Worm (Caenorhabditis elegans) whole organism, late embryonic: ENCODE results near the gene W09C2.7.

Experiments used
- C08G9.2 ChIP-seq: sonication (generic microtip); optimal IDR thresholded peaks from 2 replicates; lab custom pipeline; 2016; ENCODE audit warnings: mild to moderate bottlenecking, missing genetic modification characterization, moderate library complexity, missing compliant biosample characterization
- K02D7.2 ChIP-seq: sonication (generic microtip); optimal IDR thresholded peaks from 2 replicates; lab custom pipeline; 2017; ENCODE audit warnings: mild to moderate bottlenecking, missing genetic modification characterization, missing compliant biosample characterization
- K09A11.1 ChIP-seq: sonication (generic microtip); optimal IDR thresholded peaks from 2 replicates; lab custom pipeline; 2017; ENCODE audit warnings: antibody characterized with exemption, mild to moderate bottlenecking, missing genetic modification characterization, missing compliant biosample characterization; ENCODE audit not compliant: insufficient read depth
- T23F11.4 ChIP-seq: fragments of 200-800 bp; sonication (Bioruptor generic); optimal IDR thresholded peaks from 2 replicates; lab custom pipeline; 2018; ENCODE audit warnings: mild to moderate bottlenecking, missing genetic modification characterization, missing compliant biosample characterization
- Y22D7AL.16 ChIP-seq: sonication (generic microtip); optimal IDR thresholded peaks from 2 replicates; lab custom pipeline; 2016; ENCODE audit warnings: missing genetic modification characterization, missing compliant biosample characterization
- ceh-14 ChIP-seq: sonication (generic microtip); optimal IDR thresholded peaks from 2 replicates; lab custom pipeline; 2016; ENCODE audit warnings: missing genotype, missing genetic modification characterization, missing compliant biosample characterization
- ceh-18 ChIP-seq: sonication (generic microtip); optimal IDR thresholded peaks from 2 replicates; lab custom pipeline; 2016; ENCODE audit warnings: missing genetic modification characterization, missing compliant biosample characterization
- ceh-19 ChIP-seq: fragments of 200-800 bp; sonication (Bioruptor generic); optimal IDR thresholded peaks from 2 replicates; lab custom pipeline; 2018; ENCODE audit warnings: mild to moderate bottlenecking, missing genetic modification characterization, missing compliant biosample characterization
- ceh-24 ChIP-seq: sonication (generic microtip); optimal IDR thresholded peaks from 2 replicates; lab custom pipeline; 2016; ENCODE audit warnings: mild to moderate bottlenecking, missing genetic modification characterization, missing compliant biosample characterization
- ceh-30 ChIP-seq: fragments of 150-350 bp; optimal IDR thresholded peaks from 2 replicates; lab custom pipeline; 2014; ENCODE audit warnings: missing biosample characterization, missing genetic modification characterization
- ceh-31 ChIP-seq: sonication (generic microtip); optimal IDR thresholded peaks from 2 replicates; lab custom pipeline; 2016; ENCODE audit warnings: missing genetic modification characterization, missing compliant biosample characterization
- ceh-48 ChIP-seq: sonication (generic microtip); optimal IDR thresholded peaks from 2 replicates; lab custom pipeline; 2016; ENCODE audit warnings: missing genetic modification characterization, inconsistent platforms, missing compliant biosample characterization
- ceh-6 ChIP-seq: fragments of 200-800 bp; sonication (Bioruptor generic); optimal IDR thresholded peaks from 2 replicates; lab custom pipeline; 2018; ENCODE audit warnings: mild to moderate bottlenecking, missing genetic modification characterization, missing compliant biosample characterization
- elt-4 ChIP-seq: sonication (generic microtip); optimal IDR thresholded peaks from 2 replicates; lab custom pipeline; 2016; ENCODE audit warnings: missing genetic modification characterization, missing compliant biosample characterization
- fkh-10 ChIP-seq: fragments of 150-350 bp; optimal IDR thresholded peaks from 2 replicates; lab custom pipeline; 2014; ENCODE audit warnings: missing biosample characterization, missing genetic modification reagents, missing genetic modification characterization
- fkh-6 ChIP-seq: sonication (generic microtip); optimal IDR thresholded peaks from 2 replicates; lab custom pipeline; 2016; ENCODE audit warnings: missing genetic modification characterization, missing compliant biosample characterization
- hlh-13 ChIP-seq: fragments of 200-800 bp; sonication (Bioruptor generic); optimal IDR thresholded peaks from 2 replicates; lab custom pipeline; 2018; ENCODE audit warnings: mild to moderate bottlenecking, missing genetic modification characterization, missing compliant biosample characterization
- hlh-15 ChIP-seq: sonication (generic microtip); optimal IDR thresholded peaks from 2 replicates; lab custom pipeline; 2016; ENCODE audit warnings: missing genetic modification characterization, missing compliant biosample characterization
- hlh-8 ChIP-seq: sonication (generic microtip); optimal IDR thresholded peaks from 2 replicates; lab custom pipeline; 2016; ENCODE audit warnings: missing genotype, missing genetic modification characterization, missing compliant biosample characterization
- lim-6 ChIP-seq: sonication (generic microtip); optimal IDR thresholded peaks from 2 replicates; lab custom pipeline; 2016; ENCODE audit warnings: missing genetic modification characterization, missing compliant biosample characterization
- madf-2 ChIP-seq: sonication (generic microtip); optimal IDR thresholded peaks from 2 replicates; lab custom pipeline; 2017; ENCODE audit warnings: missing genetic modification characterization, missing compliant biosample characterization
- nhr-11 ChIP-seq: fragments of 150-350 bp; optimal IDR thresholded peaks from 2 replicates; lab custom pipeline; 2014; ENCODE audit warnings: missing biosample characterization, missing genetic modification characterization
- pax-1 ChIP-seq: fragments of 150-350 bp; optimal IDR thresholded peaks from 2 replicates; lab custom pipeline; 2014; ENCODE audit warnings: missing biosample characterization, missing genetic modification characterization
- pha-2 ChIP-seq: sonication (generic microtip); optimal IDR thresholded peaks from 2 replicates; lab custom pipeline; 2017; ENCODE audit warnings: mild to moderate bottlenecking, missing genetic modification characterization, missing compliant biosample characterization
- pros-1 ChIP-seq: fragments of 150-350 bp; optimal IDR thresholded peaks from 2 replicates; lab custom pipeline; 2014; ENCODE audit warnings: missing biosample characterization, missing genetic modification reagents, missing genetic modification characterization
- ref-2 ChIP-seq: sonication (generic microtip); optimal IDR thresholded peaks from 2 replicates; lab custom pipeline; 2016; ENCODE audit warnings: missing genetic modification characterization, missing compliant biosample characterization
- sdc-2 ChIP-seq: sonication (generic microtip); optimal IDR thresholded peaks from 2 replicates; lab custom pipeline; 2016; ENCODE audit warnings: missing genotype, missing genetic modification characterization, missing compliant biosample characterization
- sox-2 ChIP-seq: fragments of 200-800 bp; sonication (Bioruptor generic); IDR thresholded peaks from 2 replicates; pipeline ENCODE4 v1.3.6; 2022; ENCODE audit warnings: missing genetic modification reagents, missing genetic modification characterization, missing compliant biosample characterization
- tbx-2 ChIP-seq: sonication (generic microtip); optimal IDR thresholded peaks from 2 replicates; lab custom pipeline; 2016; ENCODE audit warnings: missing genetic modification characterization, missing compliant biosample characterization
- tbx-7 ChIP-seq: sonication (generic microtip); optimal IDR thresholded peaks from 2 replicates; lab custom pipeline; 2016; ENCODE audit warnings: missing genotype, missing genetic modification characterization, missing compliant biosample characterization
- unc-42 ChIP-seq: sonication (generic microtip); optimal IDR thresholded peaks from 2 replicates; lab custom pipeline; 2016; ENCODE audit warnings: missing genotype, missing genetic modification characterization, missing compliant biosample characterization
- unc-55 ChIP-seq: sonication (generic microtip); optimal IDR thresholded peaks from 2 replicates; lab custom pipeline; 2017; ENCODE audit warnings: missing biosample characterization, missing genetic modification reagents, missing genetic modification characterization
- unc-86 ChIP-seq: sonication (generic microtip); optimal IDR thresholded peaks from 2 replicates; lab custom pipeline; 2016; ENCODE audit warnings: missing genetic modification characterization, missing compliant biosample characterization
- ztf-16 ChIP-seq: sonication (generic microtip); optimal IDR thresholded peaks from 2 replicates; lab custom pipeline; 2017; ENCODE audit warnings: missing genetic modification characterization, missing compliant biosample characterization

The W09C2.7 gene

ce11 chrIV:9592413-9592812, 29.8 kb downstream of the W09C2.7 start, which contains the start of gene pei-1:
TSS of gene pei-1 (minus strand) at chrIV:9592513.
- no peak for TF ChIP-seq ceh-6 (GFP tag; lab: Kevin White, UChicago)
- no peak for TF ChIP-seq pha-2
- no peak for TF ChIP-seq hlh-15 (tag; lab: Kevin White, UChicago)
- TF ChIP-seq ztf-16 (tag; lab: Kevin White, UChicago) = no peak
- no peak for TF ChIP-seq unc-86 (tag; lab: Kevin White, UChicago)
- no peak for TF ChIP-seq ceh-19
- no peak for TF ChIP-seq pax-1
- TF ChIP-seq ceh-30 = no peak
- TF ChIP-seq ceh-31 (tag; lab: Kevin White, UChicago) = no peak
- no peak for TF ChIP-seq unc-42 (tag; lab: Kevin White, UChicago)
- no peak for TF ChIP-seq ceh-24
- TF ChIP-seq ceh-48 (tag; lab: Kevin White, UChicago) = no peak
- no peak for TF ChIP-seq T23F11.4 (GFP tag; lab: Kevin White, UChicago)
- TF ChIP-seq sox-2 (GFP tag; lab: Robert Waterston, UW) = no peak
- TF ChIP-seq ref-2 (tag; lab: Kevin White, UChicago) = no peak
- TF ChIP-seq lim-6 (tag; lab: Kevin White, UChicago) = no peak

- no peak for TF ChIP-seq nhr-11 (tag; lab: Kevin White, UChicago)
- TF ChIP-seq sdc-2 (tag; lab: Kevin White, UChicago) = no peak
- no peak for TF ChIP-seq fkh-6 (tag; lab: Kevin White, UChicago)
- TF ChIP-seq pros-1 = no peak
- TF ChIP-seq Y22D7AL.16 (tag; lab: Kevin White, UChicago) = no peak
- TF ChIP-seq K09A11.1 (tag; lab: Kevin White, UChicago) = no peak
- no peak for TF ChIP-seq ceh-24
- TF ChIP-seq tbx-7 (tag; lab: Kevin White, UChicago) = no peak
- TF ChIP-seq K02D7.2 (tag; lab: Kevin White, UChicago) = no peak
- no peak for TF ChIP-seq fkh-10 (GFP tag; lab: Kevin White, UChicago)
- no peak for TF ChIP-seq ceh-19
- no peak for TF ChIP-seq pax-1
- no peak for TF ChIP-seq hlh-13 (GFP tag; lab: Kevin White, UChicago)
These were observed 33.3 kb downstream of the W09C2.7 start, which contains the start of gene trcs-1 for ce11 chrIV:9588784-9589457. TSS of gene trcs-1 (minus strand) at chrIV:9588834.

ce11 chrIV:9584352-9584751, 37.8 kb downstream of the W09C2.7 start:
- no peak for TF ChIP-seq madf-2
- no peak for TF ChIP-seq C08G9.2
- no peak for TF ChIP-seq tbx-2
- TF ChIP-seq pros-1 = no peak
- TF ChIP-seq hlh-13 (GFP tag; lab: Kevin White, UChicago) = no peak
- TF ChIP-seq fkh-6 (tag; lab: Kevin White, UChicago) = no peak
- TF ChIP-seq, all 69 proteins: peak for 0

- TF ChIP-seq hlh-8 (tag; lab: Kevin White, UChicago) (no peak), ceh-48 (tag; lab: Kevin White, UChicago) (no peak), ceh-18 (tag; lab: Kevin White, UChicago) (no peak), madf-2 (no peak), elt-4 (tag; lab: Kevin White, UChicago) (no peak), unc-42 (tag; lab: Kevin White, UChicago) (no peak), unc-55 (GFP tag; lab: Kevin White, UChicago) (no peak), ceh-24 (no peak), ceh-14 (tag; lab: Kevin White, UChicago) (no peak)
These were observed 42.2 kb downstream of the W09C2.7 start, which contains the start of gene npr-2 for ce11 chrIV:9580021-9580420. TSS of gene npr-2 (minus strand) at chrIV:9580121.
